Worm (Caenorhabditis elegans) whole organism, L3 larva: ENCODE measurements around the gene F32D8.15.

Experiments
- ZK546.5 ChIP-seq: sonication (generic microtip); optimal IDR thresholded peaks from 2 replicates; lab custom pipeline; 2017; ENCODE audit warnings: missing biosample characterization, missing genetic modification characterization
- ceh-82 ChIP-seq: fragments of 150-350 bp; optimal IDR thresholded peaks from 2 replicates; lab custom pipeline; 2014; ENCODE audit warnings: missing biosample characterization, missing genetic modification characterization
- ceh-9 ChIP-seq: sonication (generic microtip); optimal IDR thresholded peaks from 2 replicates; lab custom pipeline; 2018; ENCODE audit warnings: missing biosample characterization, missing genetic modification characterization
- fkh-10 ChIP-seq: sonication (generic microtip); optimal IDR thresholded peaks from 2 replicates; lab custom pipeline; 2017; ENCODE audit warnings: missing biosample characterization, missing genetic modification reagents, missing genetic modification characterization
- mdl-1 ChIP-seq: fragments of 150-350 bp; optimal IDR thresholded peaks from 2 replicates; lab custom pipeline; 2014; ENCODE audit warnings: missing biosample characterization, missing genetic modification characterization
- nhr-12 ChIP-seq: fragments of 150-350 bp; optimal IDR thresholded peaks from 2 replicates; lab custom pipeline; 2014; ENCODE audit warnings: missing biosample characterization, missing genetic modification characterization
- nhr-237 ChIP-seq: fragments of 150-350 bp; optimal IDR thresholded peaks from 2 replicates; lab custom pipeline; 2014; ENCODE audit warnings: missing biosample characterization, missing genetic modification characterization
- nhr-76 ChIP-seq: fragments of 150-350 bp; sonication (generic microtip); optimal IDR thresholded peaks from 5 replicates; lab custom pipeline; 2014; ENCODE audit warnings: missing biosample characterization, missing genetic modification characterization
- skn-1 ChIP-seq: fragments of 150-350 bp; optimal IDR thresholded peaks from 2 replicates; lab custom pipeline; 2014; ENCODE audit warnings: missing biosample characterization, missing genetic modification characterization
- tbx-2 ChIP-seq: sonication (generic microtip); optimal IDR thresholded peaks from 2 replicates; lab custom pipeline; 2016; ENCODE audit warnings: mild to moderate bottlenecking, missing genetic modification characterization, missing compliant biosample characterization
- unc-62 ChIP-seq: fragments of 150-350 bp; sonication (generic microtip); optimal IDR thresholded peaks from 4 replicates; lab custom pipeline; 2014; ENCODE audit warnings: missing biosample characterization, missing genetic modification reagents, missing genetic modification characterization
- ztf-4 ChIP-seq: fragments of 150-350 bp; optimal IDR thresholded peaks from 2 replicates; lab custom pipeline; 2014; ENCODE audit warnings: missing biosample characterization, missing genetic modification characterization

ce11 chrV:10897172-10897571 lies 6.7 kb upstream of the F32D8.15 start:
- TF ChIP-seq nhr-12 (tag; lab: Kevin White, UChicago): no peak
- TF ChIP-seq nhr-237 (tag; lab: Kevin White, UChicago): no peak
- peak; percentile 91 for TF ChIP-seq fkh-10 (GFP tag; lab: Kevin White, UChicago)
- TF ChIP-seq tbx-2 (tag; lab: Kevin White, UChicago): peak; percentile 96
- peak; percentile 100 for TF ChIP-seq ZK546.5 (tag; lab: Kevin White, UChicago)
- TF ChIP-seq ceh-82 (tag; lab: Kevin White, UChicago): peak; percentile 96
- peak; percentile 91 for TF ChIP-seq unc-62
- peak; percentile 69 for TF ChIP-seq mdl-1 (tag; lab: Kevin White, UChicago)
- TF ChIP-seq ztf-4: peak; percentile 90
- peak; percentile 95 for TF ChIP-seq skn-1 (tag; lab: Kevin White, UChicago)
- TF ChIP-seq nhr-76 (tag; lab: Kevin White, UChicago): peak; percentile 87
- TF ChIP-seq ceh-9 (tag; lab: Kevin White, UChicago): peak; percentile 11
